Fruit fly (Drosophila melanogaster) whole organism, embryonic: ENCODE results near the gene CG4607.

Experiments used
- Adf1 ChIP-seq: fragments of 200-800 bp; sonication (Bioruptor generic); IDR thresholded peaks from 2 replicates; pipeline ENCODE4 v1.3.6; 2022; ENCODE audit warnings: missing biosample characterization, missing genetic modification characterization
- Blimp-1 ChIP-seq: fragments of 200-800 bp; sonication (Bioruptor generic); optimal IDR thresholded peaks from 3 replicates; lab custom pipeline; 2018; ENCODE audit warnings: missing biosample characterization, missing genetic modification characterization, mild to moderate bottlenecking, moderate library complexity, missing genetic modification reagents
- CG10462 ChIP-seq: fragments of 200-800 bp; sonication (Bioruptor generic); optimal IDR thresholded peaks from 2 replicates; lab custom pipeline; 2016; ENCODE audit warnings: missing biosample characterization, missing genetic modification characterization
- CG11560 ChIP-seq: fragments of 200-800 bp; sonication (Bioruptor generic); IDR thresholded peaks from 3 replicates; pipeline ENCODE4 v1.3.6; 2022; ENCODE audit warnings: missing biosample characterization, missing genetic modification characterization
- CG1233 ChIP-seq: fragments of 200-800 bp; sonication (Bioruptor generic); optimal IDR thresholded peaks from 4 replicates; lab custom pipeline; 2018; ENCODE audit warnings: missing biosample characterization, mild to moderate bottlenecking, missing genetic modification characterization
- CG12744 ChIP-seq: fragments of 200-800 bp; sonication (Bioruptor generic); optimal IDR thresholded peaks from 2 replicates; lab custom pipeline; 2016; ENCODE audit warnings: missing biosample characterization, missing genetic modification characterization
- CG13296 ChIP-seq: fragments of 200-800 bp; sonication (Bioruptor generic); optimal IDR thresholded peaks from 3 replicates; lab custom pipeline; 2018; ENCODE audit warnings: missing biosample characterization, mild to moderate bottlenecking, missing genetic modification characterization
- CG13894 ChIP-seq: fragments of 200-800 bp; sonication (Bioruptor generic); optimal IDR thresholded peaks from 3 replicates; lab custom pipeline; 2018; ENCODE audit warnings: missing biosample characterization, mild to moderate bottlenecking, missing genetic modification characterization, moderate library complexity
- CG14441 ChIP-seq: fragments of 200-800 bp; sonication (Bioruptor generic); IDR thresholded peaks from 2 replicates; pipeline ENCODE4 v1.3.6; 2022; ENCODE audit warnings: missing biosample characterization, missing genetic modification characterization
- CG14860 ChIP-seq: fragments of 200-800 bp; sonication (Bioruptor generic); IDR thresholded peaks from 3 replicates; pipeline ENCODE4 v1.3.6; 2022; ENCODE audit warnings: missing biosample characterization, missing genetic modification characterization; ENCODE audit not compliant: partially characterized antibody
- CG16863 ChIP-seq: fragments of 200-800 bp; sonication (Bioruptor generic); optimal IDR thresholded peaks from 3 replicates; lab custom pipeline; 2016; ENCODE audit warnings: missing biosample characterization, missing genetic modification characterization
- CG17328 ChIP-seq: fragments of 200-800 bp; sonication (Bioruptor generic); IDR thresholded peaks from 2 replicates; pipeline ENCODE4 v1.3.6; 2022; ENCODE audit warnings: missing biosample characterization, missing genetic modification characterization
- CG18476 ChIP-seq: fragments of 200-800 bp; sonication (Bioruptor generic); optimal IDR thresholded peaks from 2 replicates; lab custom pipeline; 2016; ENCODE audit warnings: missing biosample characterization, mild to moderate bottlenecking, missing genetic modification characterization
- CG2199 ChIP-seq: fragments of 200-800 bp; sonication (Bioruptor generic); IDR thresholded peaks from 3 replicates; pipeline ENCODE4 v1.3.6; 2022; ENCODE audit warnings: missing biosample characterization, missing genetic modification characterization
- CG30403 ChIP-seq: fragments of 200-800 bp; sonication (Bioruptor generic); optimal IDR thresholded peaks from 3 replicates; lab custom pipeline; 2016; ENCODE audit warnings: missing biosample characterization, missing genetic modification characterization
- CG31224 ChIP-seq: fragments of 200-800 bp; sonication (Bioruptor generic); IDR thresholded peaks from 2 replicates; pipeline ENCODE4 v1.3.6; 2022; ENCODE audit warnings: missing biosample characterization, missing genetic modification characterization
- CG3281 ChIP-seq: fragments of 200-800 bp; sonication (Bioruptor generic); optimal IDR thresholded peaks from 3 replicates; lab custom pipeline; 2017; ENCODE audit warnings: missing biosample characterization, mild to moderate bottlenecking, missing genetic modification characterization
- CG4360 ChIP-seq: fragments of 200-800 bp; sonication (Bioruptor generic); IDR thresholded peaks from 2 replicates; pipeline ENCODE4 v1.3.6; 2022; ENCODE audit warnings: missing biosample characterization, missing genetic modification characterization
- CG6654 ChIP-seq: fragments of 200-800 bp; sonication (Bioruptor generic); optimal IDR thresholded peaks from 2 replicates; lab custom pipeline; 2017; ENCODE audit warnings: missing biosample characterization, mild to moderate bottlenecking, missing genetic modification characterization
- CG7372 ChIP-seq: fragments of 200-800 bp; sonication (Bioruptor generic); IDR thresholded peaks from 2 replicates; pipeline ENCODE4 v1.3.6; 2022; ENCODE audit warnings: missing biosample characterization, missing genetic modification characterization
- CG8359 ChIP-seq: fragments of 200-800 bp; sonication (Bioruptor generic); optimal IDR thresholded peaks from 2 replicates; lab custom pipeline; 2017; ENCODE audit warnings: missing biosample characterization, mild to moderate bottlenecking, missing genetic modification characterization, borderline replicate concordance
- CG8924 ChIP-seq: fragments of 200-800 bp; optimal IDR thresholded peaks from 3 replicates; lab custom pipeline; 2019; ENCODE audit warnings: missing biosample characterization, mild to moderate bottlenecking, missing genetic modification characterization, moderate library complexity
- CG9437 ChIP-seq: fragments of 200-800 bp; sonication (Bioruptor generic); optimal IDR thresholded peaks from 2 replicates; lab custom pipeline; 2018; ENCODE audit warnings: missing biosample characterization, mild to moderate bottlenecking, missing genetic modification characterization
- CoRest ChIP-seq: fragments of 200-800 bp; sonication (Bioruptor generic); optimal IDR thresholded peaks from 3 replicates; lab custom pipeline; 2018; ENCODE audit warnings: missing biosample characterization, mild to moderate bottlenecking, missing genetic modification characterization, moderate library complexity
- Eip74EF ChIP-seq, 2 experiments: fragments of 200-800 bp in 1 of 2; fragments of >200 bp in 1 of 2; sonication (Bioruptor generic) in 1 of 2; optimal IDR thresholded peaks; 2 replicates each; lab custom pipeline; 2017 to 2019; ENCODE audit warnings: missing biosample characterization in 2 of 2, missing genetic modification characterization in 2 of 2, mild to moderate bottlenecking in 1 of 2, moderate library complexity in 1 of 2
- Elba2 ChIP-seq: fragments of 200-800 bp; sonication (Bioruptor generic); optimal IDR thresholded peaks from 3 replicates; lab custom pipeline; 2016; ENCODE audit warnings: missing biosample characterization, missing genetic modification characterization
- HLH4C ChIP-seq: fragments of 200-800 bp; sonication (Bioruptor generic); IDR thresholded peaks from 3 replicates; pipeline ENCODE4 v1.3.6; 2022; ENCODE audit warnings: missing biosample characterization, missing genetic modification characterization; ENCODE audit not compliant: partially characterized antibody
- Hand ChIP-seq: fragments of 200-800 bp; sonication (Bioruptor generic); optimal IDR thresholded peaks from 2 replicates; lab custom pipeline; 2017; ENCODE audit warnings: mild to moderate bottlenecking, missing biosample characterization, missing genetic modification reagents, missing genetic modification characterization
- HmgZ ChIP-seq: fragments of 200-800 bp; sonication (Bioruptor generic); optimal IDR thresholded peaks from 2 replicates; lab custom pipeline; 2018; ENCODE audit warnings: missing biosample characterization, mild to moderate bottlenecking, missing genetic modification characterization
- Hmr ChIP-seq: fragments of 200-800 bp; sonication (Bioruptor generic); optimal IDR thresholded peaks from 3 replicates; lab custom pipeline; 2017; ENCODE audit warnings: mild to moderate bottlenecking, missing biosample characterization, missing genetic modification reagents, missing genetic modification characterization
- Hmx ChIP-seq: fragments of 200-800 bp; sonication (Bioruptor generic); optimal IDR thresholded peaks from 2 replicates; lab custom pipeline; 2016; ENCODE audit warnings: missing biosample characterization, missing genetic modification characterization
- Oaz ChIP-seq: fragments of 200-800 bp; sonication (Bioruptor generic); IDR thresholded peaks from 2 replicates; pipeline ENCODE4 v1.3.6; 2022; ENCODE audit warnings: missing biosample characterization, missing genetic modification characterization
- Ptx1 ChIP-seq: fragments of 200-800 bp; sonication (Bioruptor generic); IDR thresholded peaks from 2 replicates; pipeline ENCODE4 v1.3.6; 2022; ENCODE audit warnings: missing biosample characterization, missing genetic modification characterization
- ab ChIP-seq: fragments of 200-800 bp; sonication (Bioruptor generic); optimal IDR thresholded peaks from 2 replicates; lab custom pipeline; 2016; ENCODE audit warnings: missing biosample characterization, missing genetic modification characterization
- chinmo ChIP-seq: fragments of 200-800 bp; sonication (Bioruptor generic); IDR thresholded peaks from 4 replicates; pipeline ENCODE4 v1.3.6; 2022; ENCODE audit warnings: missing biosample characterization, missing genetic modification characterization; ENCODE audit not compliant: partially characterized antibody
- ems ChIP-seq: fragments of 200-800 bp; sonication (Bioruptor generic); optimal IDR thresholded peaks from 3 replicates; lab custom pipeline; 2016; ENCODE audit warnings: missing biosample characterization, missing genetic modification characterization
- fru ChIP-seq: fragments of >200 bp; optimal IDR thresholded peaks from 2 replicates; lab custom pipeline; 2017
- grau ChIP-seq: fragments of 200-800 bp; optimal IDR thresholded peaks from 3 replicates; lab custom pipeline; 2019; ENCODE audit warnings: missing biosample characterization, mild to moderate bottlenecking, missing genetic modification characterization, moderate library complexity
- grn ChIP-seq: fragments of 200-800 bp; sonication (Bioruptor generic); optimal IDR thresholded peaks from 3 replicates; lab custom pipeline; 2017; ENCODE audit warnings: missing biosample characterization, missing genetic modification characterization
- hb ChIP-seq: fragments of 200-800 bp; sonication (Bioruptor generic); IDR thresholded peaks from 3 replicates; pipeline ENCODE4 v1.3.6; 2022; ENCODE audit warnings: missing biosample characterization, missing genetic modification characterization; ENCODE audit not compliant: partially characterized antibody
- insv ChIP-seq, 2 experiments: fragments of 200-800 bp; sonication (Bioruptor generic); optimal IDR thresholded peaks; 3 replicates each; lab custom pipeline; 2016 to 2018; ENCODE audit warnings: missing biosample characterization in 2 of 2, missing genetic modification characterization in 2 of 2
- maf-S ChIP-seq: fragments of 200-800 bp; sonication (Bioruptor generic); optimal IDR thresholded peaks from 2 replicates; lab custom pipeline; 2016; ENCODE audit warnings: missing biosample characterization, missing genetic modification characterization
- nmo ChIP-seq: fragments of 200-800 bp; sonication (Bioruptor generic); optimal IDR thresholded peaks from 2 replicates; lab custom pipeline; 2018; ENCODE audit warnings: missing biosample characterization, mild to moderate bottlenecking, missing genetic modification characterization, moderate library complexity
- pfk ChIP-seq: fragments of 200-800 bp; sonication (Bioruptor generic); optimal IDR thresholded peaks from 2 replicates; lab custom pipeline; 2018; ENCODE audit warnings: missing biosample characterization, mild to moderate bottlenecking, missing genetic modification characterization, moderate library complexity
- pita ChIP-seq: fragments of 200-800 bp; sonication (Bioruptor generic); optimal IDR thresholded peaks from 2 replicates; lab custom pipeline; 2017; ENCODE audit warnings: missing biosample characterization, mild to moderate bottlenecking, missing genetic modification characterization
- psq ChIP-seq: fragments of 200-800 bp; sonication (Bioruptor generic); optimal IDR thresholded peaks from 2 replicates; lab custom pipeline; 2017; ENCODE audit warnings: missing biosample characterization, missing genetic modification characterization
- sens-2 ChIP-seq: fragments of 200-800 bp; sonication (Bioruptor generic); IDR thresholded peaks from 2 replicates; pipeline ENCODE4 v1.3.6; 2022; ENCODE audit warnings: missing biosample characterization, missing genetic modification characterization
- seq ChIP-seq: fragments of 200-800 bp; sonication (Bioruptor generic); IDR thresholded peaks from 2 replicates; pipeline ENCODE4 v1.3.6; 2022; ENCODE audit warnings: missing biosample characterization, missing genetic modification characterization
- stc ChIP-seq: fragments of 200-800 bp; sonication (Bioruptor generic); IDR thresholded peaks from 2 replicates; pipeline ENCODE4 v1.3.6; 2022; ENCODE audit warnings: missing biosample characterization, missing genetic modification characterization
- usp ChIP-seq: fragments of >200 bp; optimal IDR thresholded peaks from 2 replicates; lab custom pipeline; 2017; ENCODE audit warnings: missing biosample characterization, missing genetic modification characterization

CG4607 gene

dm6 chrX:7095292-7095911 is 26.2 kb downstream of the CG4607 start (continued):
- TF ChIP-seq grn (GFP tag; lab: Kevin White, UChicago) (no peak), CG31224 (GFP tag; lab: Robert Waterston, UW) (0 out of 2 replicates have a peak, but pooled peaks have one; percentile 38), CG17328 (peak; percentile 80), Ptx1 (GFP tag; lab: Robert Waterston, UW) (peak; percentile 88), hb (GFP tag; lab: Robert Waterston, UW) (no peak), CG7372 (GFP tag; lab: Robert Waterston, UW) (peak; percentile 75), ab (GFP tag; lab: Kevin White, UChicago) (peak; percentile 39), Hmr (GFP tag; lab: Kevin White, UChicago) (peak; percentile 58), CG8359 (GFP tag; lab: Kevin White, UChicago) (peak; percentile 2), CG11560 (no peak), CG30403 (GFP tag; lab: Kevin White, UChicago) (peak; percentile 73), CG13296 (GFP tag; lab: Kevin White, UChicago) (peak; percentile 81), nmo (GFP tag; lab: Kevin White, UChicago) (peak; percentile 72), maf-S (GFP tag; lab: Kevin White, UChicago) (peak; percentile 51), sens-2 (GFP tag; lab: Robert Waterston, UW) (peak; percentile 66; the same call in 1 of the 2 replicates), HLH4C (no peak), CG14860 (GFP tag; lab: Robert Waterston, UW) (no peak), pfk (GFP tag; lab: Kevin White, UChicago) (no peak), usp (GFP tag; lab: Kevin White, UChicago) (no peak), CG10462 (peak; percentile 47), CoRest (tag; lab: Kevin White, UChicago) (peak; percentile 84), seq (peak; percentile 75), Blimp-1 (peak; percentile 74), CG16863 (GFP tag; lab: Kevin White, UChicago) (peak; percentile 64), CG9437 (GFP tag; lab: Kevin White, UChicago) (peak; percentile 51), CG8924 (peak; percentile 79), ems (peak; percentile 67), Oaz (peak; percentile 62), chinmo (GFP tag; lab: Robert Waterston, UW) (no peak), CG18476 (GFP tag; lab: Kevin White, UChicago) (peak; percentile 63), Eip74EF (GFP tag; optimal IDR thresholded peaks at IDR 0.05; lab: Kevin White, UChicago) (peak in 1 of 2 experiments; percentile 77), CG2199 (GFP tag; lab: Robert Waterston, UW) (no peak), CG14441 (GFP tag; lab: Robert Waterston, UW) (peak; percentile 85), CG1233 (GFP tag; lab: Kevin White, UChicago) (peak; percentile 71), Elba2 (no peak), psq (GFP tag; lab: Kevin White, UChicago) (no peak), CG12744 (GFP tag; lab: Kevin White, UChicago) (peak; percentile 8), Hmx (GFP tag; lab: Kevin White, UChicago) (no peak), CG3281 (GFP tag; lab: Kevin White, UChicago) (peak; percentile 51), pita (GFP tag; lab: Kevin White, UChicago) (no peak), CG4360 (GFP tag; lab: Robert Waterston, UW) (no peak), fru (no peak), HmgZ (tag; lab: Kevin White, UChicago) (peak; percentile 76), CG13894 (tag; lab: Kevin White, UChicago) (peak; percentile 69), stc (GFP tag; lab: Robert Waterston, UW) (peak; percentile 80), CG6654 (GFP tag; lab: Kevin White, UChicago) (peak; percentile 28), Hand (GFP tag; lab: Kevin White, UChicago) (no peak), insv (GFP tag; optimal IDR thresholded peaks at IDR 0.05; lab: Kevin White, UChicago) (no peak), grau (tag; lab: Kevin White, UChicago) (peak; percentile 96), Adf1 (GFP tag; lab: Robert Waterston, UW) (no peak)
